Worm (Caenorhabditis elegans) whole organism, L4 larva: Measurements from ENCODE around the gene skih-2.

Source experiments
- F10B5.3 ChIP-seq: sonication (generic microtip); optimal IDR thresholded peaks from 2 replicates; lab custom pipeline; 2016; ENCODE audit warnings: mild to moderate bottlenecking, missing genetic modification characterization, missing compliant biosample characterization
- F26F4.8 ChIP-seq: fragments of 200-800 bp; sonication (Bioruptor generic); conservative IDR thresholded peaks from 2 replicates; pipeline ENCODE4 v1.3.6; 2022; ENCODE audit warnings: missing genetic modification characterization, missing compliant biosample characterization
- F37D6.2 ChIP-seq: sonication (generic microtip); optimal IDR thresholded peaks from 2 replicates; lab custom pipeline; 2016; ENCODE audit warnings: mild to moderate bottlenecking, missing genetic modification characterization, missing compliant biosample characterization
- T20F7.1 ChIP-seq: fragments of 200-800 bp; sonication (Bioruptor generic); optimal IDR thresholded peaks from 2 replicates; lab custom pipeline; 2018; ENCODE audit warnings: mild to moderate bottlenecking, missing genetic modification characterization, missing compliant biosample characterization
- T26A8.4 ChIP-seq: fragments of 200-800 bp; sonication (Bioruptor generic); IDR thresholded peaks from 2 replicates; pipeline ENCODE4 v1.3.6; 2022; ENCODE audit warnings: missing genetic modification characterization, missing compliant biosample characterization
- ZK546.5 ChIP-seq, 2 experiments: sonication (generic microtip); optimal IDR thresholded peaks; 2 replicates each; lab custom pipeline; 2017; ENCODE audit warnings: missing biosample characterization in 2 of 2, missing genetic modification characterization in 2 of 2
- aha-1 ChIP-seq: fragments of 150-350 bp; peaks from one replicate; lab custom pipeline; 2014; ENCODE audit warnings: missing biosample characterization, missing genetic modification characterization
- ama-1 ChIP-seq: fragments of 150-350 bp; optimal IDR thresholded peaks from 2 replicates; lab custom pipeline; 2014; ENCODE audit warnings: inconsistent platforms, mixed read lengths
- arid-1 ChIP-seq: fragments of 200-800 bp; sonication (Bioruptor generic); conservative IDR thresholded peaks from 2 replicates; pipeline ENCODE4 v1.3.6; 2022; ENCODE audit warnings: missing genetic modification reagents, missing genetic modification characterization, missing compliant biosample characterization
- attf-4 ChIP-seq: sonication (generic microtip); optimal IDR thresholded peaks from 3 replicates; lab custom pipeline; 2017; ENCODE audit warnings: missing biosample characterization, missing genetic modification characterization
- ceh-20 ChIP-seq: fragments of 200-800 bp; sonication (Bioruptor generic); IDR thresholded peaks from 2 replicates; pipeline ENCODE4 v1.3.6; 2022; ENCODE audit warnings: missing genetic modification reagents, missing genetic modification characterization, missing compliant biosample characterization
- ceh-32 ChIP-seq: sonication (generic microtip); optimal IDR thresholded peaks from 2 replicates; lab custom pipeline; 2016; ENCODE audit warnings: mild to moderate bottlenecking, missing genetic modification characterization, missing compliant biosample characterization; ENCODE audit not compliant: poor library complexity
- ceh-44 ChIP-seq: fragments of 200-800 bp; sonication (Bioruptor generic); IDR thresholded peaks from 2 replicates; pipeline ENCODE4 v1.3.6; 2022; ENCODE audit warnings: missing genetic modification reagents, missing genetic modification characterization, missing compliant biosample characterization
- ceh-62 ChIP-seq: sonication (generic microtip); optimal IDR thresholded peaks from 2 replicates; lab custom pipeline; 2017; ENCODE audit warnings: missing biosample characterization, missing genetic modification characterization
- ceh-82 ChIP-seq: sonication (generic microtip); optimal IDR thresholded peaks from 2 replicates; lab custom pipeline; 2017; ENCODE audit warnings: missing biosample characterization, missing genetic modification characterization
- cey-2 ChIP-seq: sonication (generic microtip); optimal IDR thresholded peaks from 3 replicates; lab custom pipeline; 2017; ENCODE audit warnings: missing genetic modification characterization, mild to moderate bottlenecking, missing compliant biosample characterization, antibody characterized with exemption, borderline replicate concordance; ENCODE audit not compliant: insufficient read depth
- ctbp-1 ChIP-seq: fragments of 200-800 bp; sonication (Bioruptor generic); IDR thresholded peaks from 2 replicates; pipeline ENCODE4 v1.3.6; 2022; ENCODE audit warnings: missing genetic modification reagents, missing genetic modification characterization, missing compliant biosample characterization
- daf-12 ChIP-seq: fragments of 150-350 bp; optimal IDR thresholded peaks from 2 replicates; lab custom pipeline; 2014; ENCODE audit warnings: missing biosample characterization, missing genetic modification reagents, missing genetic modification characterization
- daf-16 ChIP-seq, 3 experiments: sonication (generic microtip); optimal IDR thresholded peaks; 2 replicates each; lab custom pipeline; 2016 to 2017; ENCODE audit warnings: missing genetic modification characterization in 3 of 3, missing genetic modification reagents in 3 of 3, mild to moderate bottlenecking in 2 of 3, missing compliant biosample characterization in 2 of 3, missing biosample characterization in 1 of 3, moderate library complexity in 1 of 3
- daf-8 ChIP-seq: fragments of 200-800 bp; sonication (Bioruptor generic); IDR thresholded peaks from 2 replicates; pipeline ENCODE4 v1.3.6; 2022; ENCODE audit warnings: missing genetic modification characterization, missing compliant biosample characterization
- dmd-8 ChIP-seq: fragments of 200-800 bp; sonication (Bioruptor generic); IDR thresholded peaks from 2 replicates; pipeline ENCODE4 v1.3.6; 2022; ENCODE audit warnings: missing genetic modification characterization, missing compliant biosample characterization
- dpl-1 ChIP-seq: fragments of 150-350 bp; optimal IDR thresholded peaks from 2 replicates; lab custom pipeline; 2014; ENCODE audit warnings: missing biosample characterization, missing genetic modification reagents, missing genetic modification characterization
- duxl-1 ChIP-seq: sonication (generic microtip); optimal IDR thresholded peaks from 2 replicates; lab custom pipeline; 2016; ENCODE audit warnings: mild to moderate bottlenecking, missing genetic modification characterization, moderate library complexity, missing compliant biosample characterization; ENCODE audit not compliant: poor library complexity
- egl-27 ChIP-seq: sonication (generic microtip); optimal IDR thresholded peaks from 3 replicates; lab custom pipeline; 2017; ENCODE audit warnings: missing biosample characterization, missing genetic modification reagents, missing genetic modification characterization
- fkh-10 ChIP-seq: fragments of 150-350 bp; optimal IDR thresholded peaks from 2 replicates; lab custom pipeline; 2014; ENCODE audit warnings: missing biosample characterization, missing genetic modification reagents, missing genetic modification characterization
- hlh-11 ChIP-seq: fragments of 200-800 bp; sonication (Bioruptor generic); optimal IDR thresholded peaks from 2 replicates; lab custom pipeline; 2018; ENCODE audit warnings: mild to moderate bottlenecking, missing genetic modification characterization, missing compliant biosample characterization
- lim-7 ChIP-seq: fragments of 200-800 bp; sonication (Bioruptor generic); IDR thresholded peaks from 2 replicates; pipeline ENCODE4 v1.3.6; 2022; ENCODE audit warnings: missing genetic modification characterization, missing compliant biosample characterization
- lin-29 ChIP-seq: fragments of 200-800 bp; sonication (Bioruptor generic); IDR thresholded peaks from 2 replicates; pipeline ENCODE4 v1.3.6; 2022; ENCODE audit warnings: missing genetic modification reagents, missing genetic modification characterization, missing compliant biosample characterization
- lir-3 ChIP-seq: sonication (generic microtip); optimal IDR thresholded peaks from 2 replicates; lab custom pipeline; 2016; ENCODE audit warnings: mild to moderate bottlenecking, missing genetic modification characterization, missing compliant biosample characterization
- lsy-2 ChIP-seq, 2 experiments: fragments of 150-350 bp in 1 of 2; sonication (generic microtip) in 1 of 2; optimal IDR thresholded peaks; 2 replicates each; lab custom pipeline; 2014 to 2017; ENCODE audit warnings: missing biosample characterization in 2 of 2, missing genetic modification characterization in 2 of 2
- mdl-1 ChIP-seq, 2 experiments: fragments of 150-350 bp in 1 of 2; sonication (generic microtip) in 1 of 2; optimal IDR thresholded peaks; 2 replicates each; lab custom pipeline; 2014 to 2017; ENCODE audit warnings: missing biosample characterization in 2 of 2, missing genetic modification characterization in 2 of 2
- nhr-237 ChIP-seq: sonication (generic microtip); optimal IDR thresholded peaks from 2 replicates; lab custom pipeline; 2017; ENCODE audit warnings: missing biosample characterization, missing genetic modification characterization
- nhr-28 ChIP-seq: fragments of 150-350 bp; optimal IDR thresholded peaks from 2 replicates; lab custom pipeline; 2014; ENCODE audit warnings: missing biosample characterization, missing genetic modification characterization
- nhr-41 ChIP-seq: fragments of 200-800 bp; sonication (Bioruptor generic); IDR thresholded peaks from 2 replicates; pipeline ENCODE4 v1.3.6; 2022; ENCODE audit warnings: missing genetic modification reagents, missing genetic modification characterization, missing compliant biosample characterization
- nhr-42 ChIP-seq: fragments of 200-800 bp; sonication (Bioruptor generic); IDR thresholded peaks from 2 replicates; pipeline ENCODE4 v1.3.6; 2022; ENCODE audit warnings: missing genetic modification characterization, missing compliant biosample characterization
- nhr-6 ChIP-seq: fragments of 150-350 bp; optimal IDR thresholded peaks from 2 replicates; lab custom pipeline; 2014; ENCODE audit warnings: missing biosample characterization, missing genetic modification characterization
- rbr-2 ChIP-seq: sonication (generic microtip); optimal IDR thresholded peaks from 2 replicates; lab custom pipeline; 2016; ENCODE audit warnings: missing genotype, missing genetic modification characterization, missing compliant biosample characterization
- sdz-12 ChIP-seq: fragments of 200-800 bp; sonication (Bioruptor generic); optimal IDR thresholded peaks from 2 replicates; lab custom pipeline; 2018; ENCODE audit warnings: mild to moderate bottlenecking, missing genetic modification characterization, missing compliant biosample characterization
- set-16 ChIP-seq: fragments of 200-800 bp; sonication (Bioruptor generic); IDR thresholded peaks from 2 replicates; pipeline ENCODE4 v1.3.6; 2022; ENCODE audit warnings: missing genetic modification reagents, missing genetic modification characterization, missing compliant biosample characterization
- skn-1 ChIP-seq: fragments of 150-350 bp; optimal IDR thresholded peaks from 2 replicates; lab custom pipeline; 2014; ENCODE audit warnings: missing biosample characterization, missing genetic modification characterization
- tra-1 ChIP-seq: fragments of 200-800 bp; sonication (Bioruptor generic); IDR thresholded peaks from 2 replicates; pipeline ENCODE4 v1.3.6; 2022; ENCODE audit warnings: missing genetic modification reagents, missing genetic modification characterization, missing compliant biosample characterization
- unc-39 ChIP-seq: sonication (generic microtip); optimal IDR thresholded peaks from 2 replicates; lab custom pipeline; 2017; ENCODE audit warnings: missing biosample characterization, missing genetic modification characterization
- zfp-2 ChIP-seq: sonication (generic microtip); optimal IDR thresholded peaks from 2 replicates; lab custom pipeline; 2016; ENCODE audit warnings: mild to moderate bottlenecking, missing genetic modification characterization, missing compliant biosample characterization
- zip-2 ChIP-seq: fragments of 150-350 bp; optimal IDR thresholded peaks from 2 replicates; lab custom pipeline; 2014; ENCODE audit warnings: missing biosample characterization, missing genetic modification characterization
- ztf-11 ChIP-seq: fragments of 150-350 bp; optimal IDR thresholded peaks from 2 replicates; lab custom pipeline; 2014; ENCODE audit warnings: missing biosample characterization, missing genetic modification characterization
- ztf-7 ChIP-seq: fragments of 150-350 bp; optimal IDR thresholded peaks from 2 replicates; lab custom pipeline; 2014; ENCODE audit warnings: missing biosample characterization, missing genetic modification characterization

Gene skih-2

DNA sequence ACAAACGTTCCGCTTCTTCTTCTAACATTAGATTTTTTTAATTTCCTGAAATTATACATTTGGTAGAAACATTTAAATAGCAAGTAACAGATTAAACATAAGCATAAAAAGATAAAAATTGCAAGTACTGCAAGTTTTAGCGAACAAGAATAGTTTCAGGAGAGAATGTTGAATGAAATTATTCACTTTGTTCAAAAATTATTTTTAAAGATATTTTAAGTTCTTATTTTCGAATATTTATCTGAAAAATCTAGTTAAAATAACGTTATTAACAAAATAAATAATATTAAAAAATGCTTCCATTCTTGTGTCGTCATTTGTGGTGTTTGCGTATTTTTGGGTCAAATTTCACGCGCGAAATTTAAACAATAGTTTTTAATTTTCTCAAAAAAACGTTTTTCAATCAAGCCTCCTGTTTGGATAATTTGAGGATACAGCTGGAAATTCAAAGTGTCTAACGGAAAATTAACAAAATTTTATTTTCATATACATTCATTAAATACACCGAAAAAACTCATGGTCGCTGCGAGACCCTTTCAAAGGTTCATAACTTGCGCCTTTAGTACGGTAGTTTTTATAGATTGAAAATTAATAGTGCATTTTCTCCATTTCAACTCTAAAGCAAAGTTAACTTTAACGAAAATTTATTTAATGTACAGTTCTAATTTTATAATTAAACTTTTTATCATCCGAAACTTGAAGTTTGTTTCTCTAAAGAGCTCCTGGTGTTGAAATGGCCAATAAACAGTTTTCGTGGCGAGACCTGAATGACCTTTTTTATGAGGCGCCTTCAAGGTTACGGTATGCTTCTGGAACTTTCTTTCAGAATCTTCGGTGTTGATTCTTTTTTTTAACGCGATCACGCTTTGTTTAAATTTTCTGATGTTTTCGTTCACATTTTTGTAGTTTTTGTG, at the start of gene skih-2 (continued):
- TF ChIP-seq nhr-6 (tag; lab: Kevin White, UChicago), result peak; percentile 15
- no peak for TF ChIP-seq ceh-44 (GFP tag; lab: Robert Waterston, UW)
- peak; percentile 8 for TF ChIP-seq fkh-10
- no peak for TF ChIP-seq nhr-237 (tag; lab: Kevin White, UChicago)
- no peak for TF ChIP-seq nhr-42
- TF ChIP-seq nhr-28 (tag; lab: Kevin White, UChicago), result no peak
- no peak for TF ChIP-seq ceh-82 (tag; lab: Kevin White, UChicago)
- TF ChIP-seq cey-2, result no peak
- TF ChIP-seq arid-1 (GFP tag; lab: Robert Waterston, UW), result no peak
- no peak for TF ChIP-seq daf-8 (GFP tag; lab: Robert Waterston, UW)
- TF ChIP-seq mdl-1 (tag; optimal IDR thresholded peaks at IDR 0.05; lab: Kevin White, UChicago), result no peak
- TF ChIP-seq set-16 (GFP tag; lab: Robert Waterston, UW), result no peak
- TF ChIP-seq lir-3, result no peak
- no peak for TF ChIP-seq ceh-32 (tag; lab: Kevin White, UChicago)
- no peak for TF ChIP-seq aha-1
- no peak for TF ChIP-seq tra-1
- peak; percentile 36 for TF ChIP-seq egl-27 (tag; lab: Kevin White, UChicago)
- TF ChIP-seq sdz-12, result no peak
- no peak for TF ChIP-seq F10B5.3 (tag; lab: Kevin White, UChicago)
- no peak for TF ChIP-seq daf-16 (GFP tag; optimal IDR thresholded peaks at IDR 0.05; lab: Kevin White, UChicago)
- TF ChIP-seq daf-16 (tag; optimal IDR thresholded peaks at IDR 0.05; lab: Kevin White, UChicago), result peak; percentile 34
- TF ChIP-seq daf-12, result no peak
- TF ChIP-seq dmd-8 (GFP tag; lab: Robert Waterston, UW), result no peak
- peak in 1 of 2 experiments; percentile 78 for TF ChIP-seq lsy-2 (tag; optimal IDR thresholded peaks at IDR 0.05; lab: Kevin White, UChicago)
- no peak for TF ChIP-seq ctbp-1 (GFP tag; lab: Robert Waterston, UW)
- peak; percentile 40 for TF ChIP-seq T20F7.1 (GFP tag; lab: Kevin White, UChicago)
- TF ChIP-seq T26A8.4 (GFP tag; lab: Robert Waterston, UW), result no peak
- no peak for TF ChIP-seq zfp-2 (tag; lab: Kevin White, UChicago)
- no peak for TF ChIP-seq ztf-11
- no peak for TF ChIP-seq ztf-7 (tag; lab: Kevin White, UChicago)
- no peak for TF ChIP-seq ama-1 (lab: Kevin White, UChicago)
- no peak for TF ChIP-seq nhr-41 (GFP tag; lab: Robert Waterston, UW)
- no peak for TF ChIP-seq ceh-62 (tag; lab: Kevin White, UChicago)
- TF ChIP-seq ceh-20 (GFP tag; lab: Robert Waterston, UW), result no peak
- no peak for TF ChIP-seq skn-1 (tag; lab: Kevin White, UChicago)
- TF ChIP-seq F26F4.8 (GFP tag; lab: Robert Waterston, UW), result no peak
- no peak for TF ChIP-seq rbr-2 (tag; lab: Kevin White, UChicago)
- no peak for TF ChIP-seq attf-4 (tag; lab: Kevin White, UChicago)
- TF ChIP-seq hlh-11 (tag; lab: Kevin White, UChicago), result no peak
- no peak for TF ChIP-seq lim-7 (GFP tag; lab: Robert Waterston, UW)
- no peak for TF ChIP-seq zip-2 (tag; lab: Kevin White, UChicago)
- TF ChIP-seq ZK546.5 (tag; optimal IDR thresholded peaks at IDR 0.05; lab: Kevin White, UChicago), result peak in 1 of 2 experiments; percentile 9
- TF ChIP-seq lin-29, result no peak
- TF ChIP-seq unc-39 (tag; lab: Kevin White, UChicago), result no peak
- TF ChIP-seq F37D6.2 (tag; lab: Kevin White, UChicago), result no peak
- TF ChIP-seq dpl-1 (GFP tag; lab: Kevin White, UChicago), result peak; percentile 93
- no peak for TF ChIP-seq duxl-1 (tag; lab: Kevin White, UChicago)
